Fruit fly (Drosophila melanogaster) whole organism, embryonic: ENCODE data around the gene Tsf2.

Source experiments
- Ada2b ChIP-seq: fragments of 200-800 bp; sonication (Bioruptor generic); IDR thresholded peaks from 2 replicates; pipeline ENCODE4 v1.3.6; 2022; ENCODE audit warnings: missing biosample characterization, missing genetic modification characterization
- C15 ChIP-seq: fragments of 200-800 bp; sonication (Bioruptor generic); IDR thresholded peaks from 3 replicates; pipeline ENCODE4 v1.3.6; 2022; ENCODE audit warnings: missing biosample characterization, missing genetic modification characterization
- CG10565 ChIP-seq: fragments of 200-800 bp; sonication (Bioruptor generic); optimal IDR thresholded peaks from 3 replicates; lab custom pipeline; 2016; ENCODE audit warnings: missing biosample characterization, mild to moderate bottlenecking, missing genetic modification characterization
- CG11247 ChIP-seq: fragments of 200-800 bp; sonication (Bioruptor generic); IDR thresholded peaks from 2 replicates; pipeline ENCODE4 v1.3.6; 2022; ENCODE audit warnings: missing biosample characterization, missing genetic modification characterization
- CG12219 ChIP-seq: fragments of 200-800 bp; sonication (Bioruptor generic); optimal IDR thresholded peaks from 3 replicates; lab custom pipeline; 2018; ENCODE audit warnings: missing biosample characterization, mild to moderate bottlenecking, missing genetic modification characterization
- CG12391 ChIP-seq: fragments of 200-800 bp; sonication (Bioruptor generic); optimal IDR thresholded peaks from 3 replicates; lab custom pipeline; 2018; ENCODE audit warnings: missing biosample characterization, mild to moderate bottlenecking, missing genetic modification characterization, moderate library complexity
- CG13775 ChIP-seq: fragments of 200-800 bp; sonication (Bioruptor generic); optimal IDR thresholded peaks from 3 replicates; lab custom pipeline; 2017; ENCODE audit warnings: missing biosample characterization, mild to moderate bottlenecking, missing genetic modification characterization
- CG14965 ChIP-seq: fragments of 200-800 bp; sonication (Bioruptor generic); optimal IDR thresholded peaks from 2 replicates; lab custom pipeline; 2016; ENCODE audit warnings: missing biosample characterization, missing genetic modification characterization, borderline replicate concordance
- CG15696 ChIP-seq: fragments of 200-800 bp; sonication (Bioruptor generic); optimal IDR thresholded peaks from 2 replicates; lab custom pipeline; 2019; ENCODE audit warnings: missing biosample characterization, mild to moderate bottlenecking, missing genetic modification characterization, moderate library complexity
- CG18599 ChIP-seq: fragments of 200-800 bp; sonication (Bioruptor generic); optimal IDR thresholded peaks from 3 replicates; lab custom pipeline; 2017; ENCODE audit warnings: missing biosample characterization, missing genetic modification characterization, mild to moderate bottlenecking, moderate library complexity, missing genetic modification reagents
- CG2116 ChIP-seq: fragments of 200-800 bp; sonication (Bioruptor generic); optimal IDR thresholded peaks from 3 replicates; lab custom pipeline; 2018; ENCODE audit warnings: missing biosample characterization, mild to moderate bottlenecking, missing genetic modification characterization
- CG2678 ChIP-seq: fragments of 200-800 bp; sonication (Bioruptor generic); optimal IDR thresholded peaks from 3 replicates; lab custom pipeline; 2019; ENCODE audit warnings: missing biosample characterization, mild to moderate bottlenecking, missing genetic modification characterization, moderate library complexity
- CG2712 ChIP-seq: fragments of 200-800 bp; optimal IDR thresholded peaks from 3 replicates; lab custom pipeline; 2019; ENCODE audit warnings: missing biosample characterization, mild to moderate bottlenecking, missing genetic modification characterization, moderate library complexity
- CG34376 ChIP-seq: fragments of 200-800 bp; sonication (Bioruptor generic); optimal IDR thresholded peaks from 2 replicates; lab custom pipeline; 2018; ENCODE audit warnings: missing biosample characterization, mild to moderate bottlenecking, missing genetic modification characterization
- CG3726 ChIP-seq: fragments of 200-800 bp; sonication (Bioruptor generic); IDR thresholded peaks from 3 replicates; pipeline ENCODE4, ENCODE4 v1.3.6; 2022; ENCODE audit warnings: missing biosample characterization, missing genetic modification characterization
- CG3847 ChIP-seq: fragments of 200-800 bp; sonication (Bioruptor generic); IDR thresholded peaks from 2 replicates; pipeline ENCODE4 v1.3.6; 2022; ENCODE audit warnings: missing biosample characterization, missing genetic modification characterization
- CG8765 ChIP-seq: fragments of 200-800 bp; sonication (Bioruptor generic); IDR thresholded peaks from 2 replicates; pipeline ENCODE4 v1.3.6; 2022; ENCODE audit warnings: missing biosample characterization, missing genetic modification characterization
- Dad ChIP-seq: fragments of 200-800 bp; sonication (Bioruptor generic); optimal IDR thresholded peaks from 3 replicates; lab custom pipeline; 2016; ENCODE audit warnings: missing biosample characterization, missing genetic modification characterization
- Dek ChIP-seq: fragments of 200-800 bp; sonication (Bioruptor generic); optimal IDR thresholded peaks from 3 replicates; lab custom pipeline; 2019; ENCODE audit warnings: missing biosample characterization, mild to moderate bottlenecking, missing genetic modification characterization, moderate library complexity
- Dfd ChIP-seq, 2 experiments: fragments of >200 bp; optimal IDR thresholded peaks; 2 replicates each; lab custom pipeline; 2017; ENCODE audit warnings: missing biosample characterization in 2 of 2, missing genetic modification characterization in 2 of 2
- Ets65A ChIP-seq: fragments of 200-800 bp; sonication (Bioruptor generic); peaks from one replicate; lab custom pipeline; 2016; ENCODE audit warnings: missing biosample characterization, missing genetic modification characterization
- HLHmδ ChIP-seq: fragments of 200-800 bp; sonication (Bioruptor generic); optimal IDR thresholded peaks from 2 replicates; lab custom pipeline; 2018; ENCODE audit warnings: missing biosample characterization, mild to moderate bottlenecking, missing genetic modification characterization, moderate library complexity
- HmgD ChIP-seq: fragments of 200-800 bp; sonication (Bioruptor generic); optimal IDR thresholded peaks from 3 replicates; lab custom pipeline; 2016; ENCODE audit warnings: missing biosample characterization, missing genetic modification characterization
- Hr78 ChIP-seq, 2 experiments: fragments of 200-800 bp in 1 of 2; fragments of >200 bp in 1 of 2; sonication (Bioruptor generic) in 1 of 2; optimal IDR thresholded peaks; 2 replicates each; lab custom pipeline; 2017 to 2019; ENCODE audit warnings: missing biosample characterization in 2 of 2, missing genetic modification characterization in 2 of 2, mild to moderate bottlenecking in 1 of 2, moderate library complexity in 1 of 2
- Hsf ChIP-seq: fragments of 200-800 bp; sonication (Bioruptor generic); optimal IDR thresholded peaks from 3 replicates; lab custom pipeline; 2016; ENCODE audit warnings: missing biosample characterization, missing genetic modification characterization
- Max ChIP-seq: fragments of 200-800 bp; sonication (Bioruptor generic); optimal IDR thresholded peaks from 2 replicates; lab custom pipeline; 2016; ENCODE audit warnings: missing biosample characterization, mild to moderate bottlenecking, missing genetic modification characterization
- NFAT ChIP-seq: fragments of 200-800 bp; sonication (Bioruptor generic); IDR thresholded peaks from 2 replicates; pipeline ENCODE4 v1.3.6; 2022; ENCODE audit warnings: missing biosample characterization, missing genetic modification characterization
- Nf-YB ChIP-seq: fragments of 200-800 bp; sonication (Bioruptor generic); optimal IDR thresholded peaks from 3 replicates; lab custom pipeline; 2019; ENCODE audit warnings: missing biosample characterization, mild to moderate bottlenecking, missing genetic modification characterization, moderate library complexity
- Pdp1 ChIP-seq, 2 experiments: fragments of 200-800 bp; sonication (Bioruptor generic); optimal IDR thresholded peaks; 3 replicates each; lab custom pipeline; 2016; ENCODE audit warnings: missing biosample characterization in 2 of 2, missing genetic modification characterization in 2 of 2, mild to moderate bottlenecking in 1 of 2, moderate library complexity in 1 of 2
- Tbp ChIP-seq: fragments of >200 bp; optimal IDR thresholded peaks from 2 replicates; lab custom pipeline; 2018; ENCODE audit warnings: missing biosample characterization, missing genetic modification characterization
- Usf ChIP-seq: fragments of 200-800 bp; sonication (Bioruptor generic); optimal IDR thresholded peaks from 2 replicates; lab custom pipeline; 2017; ENCODE audit warnings: missing genotype, missing biosample characterization, missing genetic modification characterization
- ab ChIP-seq: fragments of 200-800 bp; sonication (Bioruptor generic); optimal IDR thresholded peaks from 2 replicates; lab custom pipeline; 2016; ENCODE audit warnings: missing biosample characterization, missing genetic modification characterization
- crp ChIP-seq, 2 experiments: fragments of 200-800 bp; sonication (Bioruptor generic); optimal IDR thresholded peaks; 2 replicates in 1 of 2; 3 replicates in 1 of 2; lab custom pipeline; 2017; ENCODE audit warnings: missing biosample characterization in 2 of 2, missing genetic modification characterization in 2 of 2, mild to moderate bottlenecking in 1 of 2, moderate library complexity in 1 of 2
- fd64A ChIP-seq: fragments of 200-800 bp; sonication (Bioruptor generic); optimal IDR thresholded peaks from 3 replicates; lab custom pipeline; 2018; ENCODE audit warnings: missing biosample characterization, mild to moderate bottlenecking, missing genetic modification characterization
- h ChIP-seq: fragments of >200 bp; optimal IDR thresholded peaks from 2 replicates; lab custom pipeline; 2017
- her ChIP-seq: fragments of 200-800 bp; sonication (Bioruptor generic); optimal IDR thresholded peaks from 2 replicates; lab custom pipeline; 2016; ENCODE audit warnings: missing biosample characterization, missing genetic modification characterization
- kay ChIP-seq: fragments of 200-800 bp; sonication (Bioruptor generic); optimal IDR thresholded peaks from 2 replicates; lab custom pipeline; 2016; ENCODE audit warnings: missing biosample characterization, missing genetic modification characterization
- kni ChIP-seq: fragments of 200-800 bp; sonication (Bioruptor generic); optimal IDR thresholded peaks from 3 replicates; lab custom pipeline; 2017; ENCODE audit warnings: mild to moderate bottlenecking, missing biosample characterization, missing genetic modification reagents, missing genetic modification characterization
- nau ChIP-seq: fragments of 200-800 bp; sonication (Bioruptor generic); optimal IDR thresholded peaks from 3 replicates; lab custom pipeline; 2017; ENCODE audit warnings: missing biosample characterization, mild to moderate bottlenecking, missing genetic modification characterization, missing genetic modification reagents
- pb ChIP-seq: fragments of 200-800 bp; sonication (Bioruptor generic); optimal IDR thresholded peaks from 3 replicates; lab custom pipeline; 2016; ENCODE audit warnings: missing biosample characterization, missing genetic modification characterization
- row ChIP-seq: fragments of 200-800 bp; sonication (Bioruptor generic); IDR thresholded peaks from 3 replicates; pipeline ENCODE4 v1.3.6; 2022; ENCODE audit warnings: missing biosample characterization, missing genetic modification characterization
- sd ChIP-seq: fragments of 200-800 bp; sonication (Bioruptor generic); optimal IDR thresholded peaks from 3 replicates; lab custom pipeline; 2018; ENCODE audit warnings: missing biosample characterization, mild to moderate bottlenecking, missing genetic modification characterization, moderate library complexity
- sens ChIP-seq: fragments of 200-800 bp; sonication (Bioruptor generic); peaks from one replicate; lab custom pipeline; 2016; ENCODE audit warnings: missing biosample characterization, missing genetic modification characterization
- sens-2 ChIP-seq: fragments of 200-800 bp; sonication (Bioruptor generic); IDR thresholded peaks from 2 replicates; pipeline ENCODE4 v1.3.6; 2022; ENCODE audit warnings: missing biosample characterization, missing genetic modification characterization
- sisA ChIP-seq: fragments of 200-800 bp; sonication (Bioruptor generic); IDR thresholded peaks from 2 replicates; pipeline ENCODE4 v1.3.6; 2022; ENCODE audit warnings: missing biosample characterization, missing genetic modification characterization
- sob ChIP-seq: fragments of 200-800 bp; sonication (Bioruptor generic); IDR thresholded peaks from 2 replicates; pipeline ENCODE4 v1.3.6; 2022; ENCODE audit warnings: missing biosample characterization, missing genetic modification characterization
- tap ChIP-seq: fragments of 200-800 bp; optimal IDR thresholded peaks from 3 replicates; lab custom pipeline; 2019; ENCODE audit warnings: missing biosample characterization, mild to moderate bottlenecking, missing genetic modification characterization, moderate library complexity
- tll ChIP-seq, 2 experiments: fragments of 200-800 bp in 1 of 2; fragments of >200 bp in 1 of 2; sonication (Bioruptor generic) in 1 of 2; optimal IDR thresholded peaks; 2 replicates each; lab custom pipeline; 2017 to 2019; ENCODE audit warnings: missing biosample characterization in 2 of 2, missing genetic modification characterization in 2 of 2, mild to moderate bottlenecking in 1 of 2, moderate library complexity in 1 of 2
- wdn ChIP-seq: fragments of 200-800 bp; sonication (Bioruptor generic); IDR thresholded peaks from 2 replicates; pipeline ENCODE4 v1.3.6; 2022; ENCODE audit warnings: missing biosample characterization, missing genetic modification characterization
- wor ChIP-seq: fragments of 200-800 bp; sonication (Bioruptor generic); IDR thresholded peaks from 2 replicates; pipeline ENCODE4 v1.3.6; 2022; ENCODE audit warnings: missing biosample characterization, missing genetic modification characterization

Gene Tsf2

DNA sequence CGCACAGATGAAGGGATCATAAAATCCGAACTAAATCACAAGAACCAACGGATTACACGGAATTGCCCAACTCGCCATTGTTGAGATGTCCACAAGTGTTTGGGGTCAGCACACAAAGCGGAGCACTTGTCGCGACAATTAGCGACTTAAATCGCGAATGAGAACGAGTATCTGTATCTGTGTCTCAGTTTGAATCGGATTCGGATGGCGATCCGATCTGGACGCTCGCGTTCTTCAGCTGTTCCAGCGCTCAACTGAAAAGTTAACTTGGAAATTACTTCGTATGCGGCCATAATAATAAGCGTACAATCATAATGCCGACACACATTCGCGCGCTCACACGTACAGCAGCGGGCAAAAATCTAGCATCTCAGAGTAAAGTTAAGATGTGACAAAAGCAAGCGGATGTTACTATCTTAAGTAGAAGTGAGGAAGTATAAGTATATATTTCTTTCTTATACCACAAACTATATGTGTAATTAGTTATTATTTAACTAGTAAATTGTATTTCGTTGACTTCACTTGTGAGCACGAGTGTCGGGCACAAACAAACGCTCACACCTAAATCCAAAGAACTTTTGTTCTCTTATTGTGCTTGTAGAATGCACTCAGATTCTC is 43.0 kb downstream of the Tsf2 start, which contains the start of gene CG10660 (continued):
- TF ChIP-seq sob: peak; percentile 74
- peak; percentile 83 for TF ChIP-seq Hsf (GFP tag; lab: Kevin White, UChicago)
- TF ChIP-seq C15 (GFP tag; lab: Robert Waterston, UW): no peak
- TF ChIP-seq Pdp1 (GFP tag; optimal IDR thresholded peaks at IDR 0.05; lab: Kevin White, UChicago): peak; percentile 67 to 76
- peak; percentile 72 for TF ChIP-seq CG3847 (GFP tag; lab: Robert Waterston, UW)
- peak; percentile 60 for TF ChIP-seq Usf
- peak; percentile 41 for TF ChIP-seq her (GFP tag; lab: Kevin White, UChicago)
- no peak for TF ChIP-seq Tbp (GFP tag; lab: Kevin White, UChicago)
- TF ChIP-seq CG12391: peak; percentile 92
- TF ChIP-seq NFAT (GFP tag; lab: Robert Waterston, UW): peak; percentile 68
- TF ChIP-seq nau (GFP tag; lab: Kevin White, UChicago): peak; percentile 87
- TF ChIP-seq sisA (GFP tag; lab: Robert Waterston, UW): peak; percentile 87
- TF ChIP-seq Nf-YB: peak; percentile 73
- peak; percentile 68 for TF ChIP-seq sens-2 (GFP tag; lab: Robert Waterston, UW)
- TF ChIP-seq wdn (GFP tag; lab: Robert Waterston, UW): peak; percentile 75
- no peak for TF ChIP-seq CG14965 (GFP tag; lab: Kevin White, UChicago)
- peak; percentile 90 for TF ChIP-seq CG12219
- TF ChIP-seq CG18599 (GFP tag; lab: Kevin White, UChicago): peak; percentile 88
- peak; percentile 22 for TF ChIP-seq CG34376 (GFP tag; lab: Kevin White, UChicago)
- peak; percentile 86 for TF ChIP-seq wor (GFP tag; lab: Robert Waterston, UW)
- peak; percentile 45 for TF ChIP-seq pb (GFP tag; lab: Kevin White, UChicago)
- TF ChIP-seq fd64A (GFP tag; lab: Kevin White, UChicago): peak; percentile 68
- no peak for TF ChIP-seq Dfd (GFP tag; optimal IDR thresholded peaks at IDR 0.05; lab: Kevin White, UChicago)
- peak; percentile 76 for TF ChIP-seq CG13775 (GFP tag; lab: Kevin White, UChicago)
- TF ChIP-seq CG11247 (GFP tag; lab: Robert Waterston, UW): peak; percentile 80
- TF ChIP-seq kni (GFP tag; lab: Kevin White, UChicago): no peak
- peak in 1 of 2 experiments; percentile 15 for TF ChIP-seq crp (GFP tag; optimal IDR thresholded peaks at IDR 0.05; lab: Kevin White, UChicago)
- no peak for TF ChIP-seq tll (GFP tag; optimal IDR thresholded peaks at IDR 0.05; lab: Kevin White, UChicago)
- TF ChIP-seq sens (GFP tag; lab: Kevin White, UChicago): peak; percentile 94
- no peak for TF ChIP-seq HmgD (GFP tag; lab: Kevin White, UChicago)
- TF ChIP-seq kay (GFP tag; lab: Kevin White, UChicago): peak; percentile 67
- TF ChIP-seq Ada2b: peak; percentile 88
- peak; percentile 23 for TF ChIP-seq sd (tag; lab: Kevin White, UChicago)
- TF ChIP-seq Dad (GFP tag; lab: Kevin White, UChicago): peak; percentile 47
- TF ChIP-seq Dek (tag; lab: Kevin White, UChicago): peak; percentile 86
- TF ChIP-seq HLHmδ: no peak
- TF ChIP-seq CG3726 (GFP tag; lab: Robert Waterston, UW): 0 out of 3 replicates have a peak, but pooled peaks have one; percentile 53
- peak; percentile 42; the same call in 1 of the 2 replicates for TF ChIP-seq CG8765
- TF ChIP-seq CG2678 (tag; lab: Kevin White, UChicago): peak; percentile 86
- TF ChIP-seq CG15696 (tag; lab: Kevin White, UChicago): peak; percentile 12
- TF ChIP-seq tap (tag; lab: Kevin White, UChicago): peak; percentile 90
- TF ChIP-seq row (GFP tag; lab: Robert Waterston, UW): peak; percentile 93
- TF ChIP-seq Hr78 (GFP tag; optimal IDR thresholded peaks at IDR 0.05; lab: Kevin White, UChicago): peak in 1 of 2 experiments; percentile 67
- TF ChIP-seq CG2116: peak; percentile 54
- TF ChIP-seq Max (GFP tag; lab: Kevin White, UChicago): peak; percentile 65
- peak; percentile 50 for TF ChIP-seq CG10565
- TF ChIP-seq CG2712 (tag; lab: Kevin White, UChicago): peak; percentile 91
- TF ChIP-seq Ets65A (GFP tag; lab: Kevin White, UChicago): peak; percentile 95
- peak; percentile 58 for TF ChIP-seq ab (GFP tag; lab: Kevin White, UChicago)
- TF ChIP-seq h: no peak
